Worm (Caenorhabditis elegans): Measurements from ENCODE around the gene F32D1.11.

Gene F32D1.11

ce11 chrV:4374625-4375024 is 8.3 kb upstream of the F32D1.11 start, which contains the start of gene neg-1 (continued):
- TF ChIP-seq fkh-3 (tag; optimal IDR thresholded peaks at IDR 0.05), result no peak
- no peak for TF ChIP-seq zfh-2 (GFP tag; conservative IDR thresholded peaks at IDR 0.05)
- TF ChIP-seq hrde-1 (tag; optimal IDR thresholded peaks at IDR 0.05; ENCODE audit: borderline replicate concordance), result no peak
- no peak for TF ChIP-seq F49E8.2 (tag; optimal IDR thresholded peaks at IDR 0.05; ENCODE audit: insufficient read depth)
- TF ChIP-seq ccch-3 (GFP tag; optimal IDR thresholded peaks at IDR 0.05), result no peak
- no peak for TF ChIP-seq ztf-26 (tag; optimal IDR thresholded peaks at IDR 0.05)
- 0 out of 2 replicates have a peak, but pooled peaks have one; percentile 18 for TF ChIP-seq Y53G8AR.9 (GFP tag; conservative IDR thresholded peaks at IDR 0.05)
- no peak for TF ChIP-seq Y95B8A.8 (GFP tag; IDR thresholded peaks at IDR 0.05)
- no peak for TF ChIP-seq egrh-3 (GFP tag; IDR thresholded peaks at IDR 0.05)
- no peak for TF ChIP-seq athp-1 (tag; optimal IDR thresholded peaks at IDR 0.05)
- TF ChIP-seq sea-2 (GFP tag; IDR thresholded peaks at IDR 0.05), result no peak
- no peak for TF ChIP-seq ztf-25 (GFP tag; IDR thresholded peaks at IDR 0.05)
- no peak for TF ChIP-seq attf-5 (GFP tag; optimal IDR thresholded peaks at IDR 0.05)
- TF ChIP-seq T07F8.4 (tag; optimal IDR thresholded peaks at IDR 0.05), result no peak
- TF ChIP-seq let-607 (tag; optimal IDR thresholded peaks at IDR 0.05), result no peak
- no peak for TF ChIP-seq cebp-1 (GFP tag; IDR thresholded peaks at IDR 0.05)
- TF ChIP-seq cebp-1 (tag; optimal IDR thresholded peaks at IDR 0.05), result no peak
- no peak for TF ChIP-seq die-1 (tag; optimal IDR thresholded peaks at IDR 0.05)
- TF ChIP-seq Y79H2A.3 (GFP tag; conservative IDR thresholded peaks at IDR 0.05), result peak; percentile 28; the same call in 1 of the 2 replicates
- TF ChIP-seq snpc-4 (GFP tag; optimal IDR thresholded peaks at IDR 0.05), result no peak
- no peak for TF ChIP-seq snpc-4 (tag; optimal IDR thresholded peaks at IDR 0.05)
- TF ChIP-seq ceh-40 (GFP tag; IDR thresholded peaks at IDR 0.05), result no peak
- no peak for TF ChIP-seq lsl-1 (GFP tag; optimal IDR thresholded peaks at IDR 0.05)
- TF ChIP-seq unc-130 (GFP tag; optimal IDR thresholded peaks at IDR 0.05), result no peak
- TF ChIP-seq Y67H2A.10 (GFP tag; conservative IDR thresholded peaks at IDR 0.05), result no peak
- no peak for TF ChIP-seq ceh-100 (GFP tag; IDR thresholded peaks at IDR 0.05)
- TF ChIP-seq F23B12.7 (tag; optimal IDR thresholded peaks at IDR 0.05; ENCODE audit: insufficient read depth), result no peak
- no peak for TF ChIP-seq F33H1.4 (GFP tag; IDR thresholded peaks at IDR 0.05)
- TF ChIP-seq lin-35 (GFP tag; optimal IDR thresholded peaks at IDR 0.05), result no peak
- peak; percentile 3 for TF ChIP-seq lin-54 (GFP tag; optimal IDR thresholded peaks at IDR 0.05)
- no peak for TF ChIP-seq pha-4 (tag; optimal IDR thresholded peaks at IDR 0.05)
- TF ChIP-seq chd-7 (tag; optimal IDR thresholded peaks at IDR 0.05), result no peak
- TF ChIP-seq him-1 (tag; optimal IDR thresholded peaks at IDR 0.05), result no peak
- no peak for TF ChIP-seq cebp-2 (GFP tag; IDR thresholded peaks at IDR 0.05)
- no peak for TF ChIP-seq B0035.1 (tag; optimal IDR thresholded peaks at IDR 0.05)
- TF ChIP-seq snpc-3.4 (tag; optimal IDR thresholded peaks at IDR 0.05), result no peak
- TF ChIP-seq rec-8 (tag; optimal IDR thresholded peaks at IDR 0.05), result no peak
- no peak for TF ChIP-seq zim-3 (tag; optimal IDR thresholded peaks at IDR 0.05)
- TF ChIP-seq B0336.3 (GFP tag; IDR thresholded peaks at IDR 0.05), result peak; percentile 17; the same call in 1 of the 2 replicates
- no peak for TF ChIP-seq C06A6.2 (GFP tag; conservative IDR thresholded peaks at IDR 0.05)
- TF ChIP-seq gei-17 (GFP tag; optimal IDR thresholded peaks at IDR 0.05), result no peak
- TF ChIP-seq efl-1 (GFP tag; optimal IDR thresholded peaks at IDR 0.05), result peak; percentile 18
- TF ChIP-seq nfya-1 (tag; optimal IDR thresholded peaks at IDR 0.05; ENCODE audit: borderline replicate concordance, insufficient read depth), result no peak
- no peak for TF ChIP-seq atf-7 (tag; optimal IDR thresholded peaks at IDR 0.05)
- no peak for TF ChIP-seq C17E4.6 (GFP tag; IDR thresholded peaks at IDR 0.05)
- no peak for TF ChIP-seq mes-4 (tag; optimal IDR thresholded peaks at IDR 0.05)
- no peak for TF ChIP-seq bed-2 (GFP tag; IDR thresholded peaks at IDR 0.05)
- no peak for TF ChIP-seq madf-8 (GFP tag; conservative IDR thresholded peaks at IDR 0.05)
- TF ChIP-seq sdz-38 (tag; optimal IDR thresholded peaks at IDR 0.05), result no peak
